Fruit fly (Drosophila melanogaster): Measurements from ENCODE around the gene CG1494.

Gene CG1494

DNA sequence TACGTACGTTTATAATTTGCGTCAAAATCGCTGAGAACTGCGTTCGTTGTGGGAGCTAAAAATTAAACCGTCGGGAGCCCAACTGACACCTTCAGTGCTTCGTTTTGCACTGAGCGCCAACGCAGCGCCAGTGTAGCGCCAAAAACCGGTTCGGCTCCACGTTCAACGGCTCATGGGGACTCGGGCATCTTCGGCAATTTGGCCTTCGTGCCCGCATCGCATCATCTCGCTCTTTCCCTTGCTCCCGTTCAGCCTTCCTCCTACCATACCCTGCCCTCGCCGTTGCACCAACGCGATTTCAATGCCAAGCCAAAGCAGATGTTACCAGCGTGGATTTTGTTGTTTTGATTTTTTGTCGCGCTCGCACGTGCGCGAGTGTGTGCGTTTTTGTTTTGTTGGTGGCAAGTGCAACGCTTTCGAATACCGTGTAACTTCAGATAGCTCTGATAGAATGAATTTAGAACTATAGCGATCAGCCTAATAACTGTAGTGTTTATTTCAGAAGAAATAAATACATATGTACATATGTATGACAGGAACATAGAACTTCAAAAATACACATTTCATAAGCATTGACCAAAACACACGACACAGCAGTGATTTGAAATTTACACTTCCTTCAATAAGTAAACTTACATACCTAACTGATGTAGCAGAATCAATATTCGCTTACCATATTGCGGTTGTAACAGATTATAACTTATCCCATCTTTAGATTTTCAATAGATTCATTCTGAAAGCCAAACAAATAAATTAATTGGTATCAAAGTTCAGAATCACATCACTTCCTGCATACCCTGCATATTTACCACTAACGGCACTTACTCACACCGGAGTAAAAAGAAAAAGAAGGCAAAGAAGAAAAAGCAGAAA lies 3.8 kb upstream of the CG1494 start, which contains the start of gene Mnr (continued):
- TF ChIP-seq dsx (GFP tag; optimal IDR thresholded peaks at IDR 0.05; ENCODE audit: poor library complexity, severe bottlenecking) (peak; percentile 29), CG7368 (GFP tag; optimal IDR thresholded peaks at IDR 0.05) (no peak), CG16779 (tag; optimal IDR thresholded peaks at IDR 0.05) (no peak), CG10631 (GFP tag; optimal IDR thresholded peaks at IDR 0.05) (peak; percentile 17), CG1621 (tag; optimal IDR thresholded peaks at IDR 0.05) (peak; percentile 17), cyc (GFP tag; optimal IDR thresholded peaks at IDR 0.05) (peak; percentile 37), OdsH (GFP tag; optimal IDR thresholded peaks at IDR 0.05) (peak; percentile 43), fd59A (GFP tag; optimal IDR thresholded peaks at IDR 0.05) (peak; percentile 12), Hr38 (GFP tag; optimal IDR thresholded peaks at IDR 0.05) (no peak), CG32006 (GFP tag; optimal IDR thresholded peaks at IDR 0.05) (peak; percentile 71), spab (GFP tag; optimal IDR thresholded peaks at IDR 0.05) (no peak), topi (GFP tag; optimal IDR thresholded peaks at IDR 0.05) (peak; percentile 54), CG6276 (GFP tag; optimal IDR thresholded peaks at IDR 0.05) (no peak), Gug (GFP tag; IDR thresholded peaks at IDR 0.05) (no peak), CG34406 (GFP tag; optimal IDR thresholded peaks at IDR 0.05) (peak; percentile 47), lz (GFP tag; optimal IDR thresholded peaks at IDR 0.05) (peak; percentile 46), CG8119 (GFP tag; IDR thresholded peaks at IDR 0.05) (no peak; the same call in 2 of the 3 replicates), CG11294 (GFP tag; IDR thresholded peaks at IDR 0.05) (no peak), eg (GFP tag; IDR thresholded peaks at IDR 0.05) (peak; percentile 54; the same call in 2 of the 3 replicates)

dm6 chrX:21282035-21282434 lies 3.1 kb upstream of the CG1494 start:
- TF ChIP-seq Lpt (GFP tag; optimal IDR thresholded peaks at IDR 0.05) (no peak), svp (GFP tag) (no peak), salr (GFP tag; optimal IDR thresholded peaks at IDR 0.05) (no peak), vri (GFP tag; optimal IDR thresholded peaks at IDR 0.05) (no peak), Eip93F (GFP tag; optimal IDR thresholded peaks at IDR 0.05) (no peak), Hr39 (GFP tag; optimal IDR thresholded peaks at IDR 0.05) (no peak), CG3919 (GFP tag; optimal IDR thresholded peaks at IDR 0.05) (no peak), net (GFP tag; optimal IDR thresholded peaks at IDR 0.05) (no peak), Eip75B (GFP tag; optimal IDR thresholded peaks at IDR 0.05) (no peak), CG8632 (GFP tag; optimal IDR thresholded peaks at IDR 0.05) (no peak), CG11294 (GFP tag; IDR thresholded peaks at IDR 0.05) (no peak), Blimp-1 (GFP tag; optimal IDR thresholded peaks at IDR 0.05) (no peak)

dm6 chrX:21306485-21307142 lies 21.5 kb downstream of the CG1494 start, which contains the start of gene Abca3:
Abca3 (minus strand) TSS chrX:21306665.
- peak in 1 of 2 experiments; percentile 23 for TF ChIP-seq salr (GFP tag; optimal IDR thresholded peaks at IDR 0.05)
- 0 out of 2 replicates have a peak, but pooled peaks have one; percentile 17 for TF ChIP-seq CG15336 (GFP tag; IDR thresholded peaks at IDR 0.05)
- TF ChIP-seq Hr39 (GFP tag; optimal IDR thresholded peaks at IDR 0.05), result peak; percentile 7
- TF ChIP-seq eg (GFP tag; IDR thresholded peaks at IDR 0.05), result peak; percentile 50; the same call in 1 of the 3 replicates
- TF ChIP-seq Lpt (GFP tag; optimal IDR thresholded peaks at IDR 0.05), result no peak
- peak; percentile 56 for TF ChIP-seq svp (GFP tag)
- no peak for TF ChIP-seq CG6163 (GFP tag; IDR thresholded peaks at IDR 0.05)
- peak; percentile 60 for TF ChIP-seq CG8119 (GFP tag; IDR thresholded peaks at IDR 0.05)
- TF ChIP-seq Hr4 (GFP tag; optimal IDR thresholded peaks at IDR 0.05), result peak; percentile 6
- peak; percentile 93 for TF ChIP-seq vri (GFP tag; optimal IDR thresholded peaks at IDR 0.05)
- peak; percentile 43 for TF ChIP-seq Eip78C (GFP tag)
- TF ChIP-seq fd59A (GFP tag; optimal IDR thresholded peaks at IDR 0.05), result no peak
- TF ChIP-seq Sox14 (GFP tag; optimal IDR thresholded peaks at IDR 0.05), result peak; percentile 39
- TF ChIP-seq fkh (GFP tag; optimal IDR thresholded peaks at IDR 0.05), result peak; percentile 55
